Fruit fly (Drosophila melanogaster) whole organism, wandering third instar larva: ENCODE measurements around the gene NdufV3.

Experiments used
- Abd-B ChIP-seq: fragments of >200 bp; optimal IDR thresholded peaks from 2 replicates; lab custom pipeline; 2017; ENCODE audit warnings: missing biosample characterization, missing genetic modification characterization
- CG32264 ChIP-seq: fragments of 200-800 bp; sonication (Bioruptor generic); optimal IDR thresholded peaks from 2 replicates; lab custom pipeline; 2016; ENCODE audit warnings: missing biosample characterization, missing genetic modification characterization
- CG9705 ChIP-seq: fragments of 200-800 bp; sonication (Bioruptor generic); optimal IDR thresholded peaks from 2 replicates; lab custom pipeline; 2018; ENCODE audit warnings: missing biosample characterization, mild to moderate bottlenecking, missing genetic modification characterization
- CrebA ChIP-seq: fragments of 200-800 bp; sonication (Bioruptor generic); optimal IDR thresholded peaks from 2 replicates; lab custom pipeline; 2016; ENCODE audit warnings: missing biosample characterization, mild to moderate bottlenecking, missing genetic modification characterization, borderline replicate concordance
- Dfd ChIP-seq: fragments of >200 bp; optimal IDR thresholded peaks from 2 replicates; lab custom pipeline; 2017; ENCODE audit warnings: missing biosample characterization, missing genetic modification characterization
- Dif ChIP-seq: fragments of 200-275, 200-300 bp; sonication (Bioruptor generic); optimal IDR thresholded peaks from 2 replicates; lab custom pipeline; 2018; ENCODE audit warnings: missing biosample characterization, missing genetic modification characterization; ENCODE audit not compliant: partially characterized antibody
- GATAd ChIP-seq: sonication (Bioruptor generic); optimal IDR thresholded peaks from 2 replicates; lab custom pipeline; 2016; ENCODE audit warnings: missing biosample characterization, missing genetic modification characterization
- HLH106 ChIP-seq: fragments of 200-800 bp; optimal IDR thresholded peaks from 3 replicates; lab custom pipeline; 2019; ENCODE audit warnings: missing biosample characterization, mild to moderate bottlenecking, missing genetic modification characterization, moderate library complexity
- Hnf4 ChIP-seq: fragments of 200-800 bp; sonication (Bioruptor generic); optimal IDR thresholded peaks from 2 replicates; lab custom pipeline; 2016; ENCODE audit warnings: missing biosample characterization, mild to moderate bottlenecking, missing genetic modification characterization
- Hr78 ChIP-seq: fragments of >200 bp; optimal IDR thresholded peaks from 2 replicates; lab custom pipeline; 2017; ENCODE audit warnings: missing biosample characterization, missing genetic modification characterization
- Hr83 ChIP-seq: fragments of 200-300 bp; sonication (Bioruptor generic); optimal IDR thresholded peaks from 2 replicates; lab custom pipeline; 2016; ENCODE audit warnings: missing biosample characterization, mild to moderate bottlenecking, missing genetic modification characterization, moderate library complexity; ENCODE audit not compliant: poor library complexity, severe bottlenecking
- Jra ChIP-seq: sonication (Bioruptor generic); optimal IDR thresholded peaks from 2 replicates; lab custom pipeline; 2016; ENCODE audit warnings: missing biosample characterization, missing genetic modification characterization
- Mio ChIP-seq: sonication (Bioruptor generic); optimal IDR thresholded peaks from 2 replicates; lab custom pipeline; 2016; ENCODE audit warnings: missing biosample characterization, missing genetic modification characterization
- Myc ChIP-seq: fragments of >200 bp; optimal IDR thresholded peaks from 2 replicates; lab custom pipeline; 2017
- N ChIP-seq: fragments of >200 bp; optimal IDR thresholded peaks from 2 replicates; lab custom pipeline; 2018; ENCODE audit warnings: missing biosample characterization, missing external identifiers, missing genetic modification characterization
- OdsH ChIP-seq: fragments of 200-800 bp; sonication (Bioruptor generic); optimal IDR thresholded peaks from 2 replicates; lab custom pipeline; 2016; ENCODE audit warnings: missing biosample characterization, mild to moderate bottlenecking, missing genetic modification characterization
- Rel ChIP-seq, 2 experiments: fragments of 200-800 bp; sonication (Bioruptor generic) in 1 of 2; optimal IDR thresholded peaks; 2 replicates in 1 of 2; 3 replicates in 1 of 2; lab custom pipeline; 2016 to 2019; ENCODE audit warnings: mild to moderate bottlenecking in 2 of 2, missing biosample characterization in 2 of 2, missing genetic modification characterization in 2 of 2, moderate library complexity in 1 of 2
- Sp1 ChIP-seq: fragments of 200-800 bp; sonication (Bioruptor generic); optimal IDR thresholded peaks from 3 replicates; lab custom pipeline; 2019; ENCODE audit warnings: missing biosample characterization, mild to moderate bottlenecking, missing genetic modification characterization, moderate library complexity
- Vsx2 ChIP-seq: fragments of 200-300, 225-300 bp; sonication (Bioruptor generic); optimal IDR thresholded peaks from 2 replicates; lab custom pipeline; 2018; ENCODE audit warnings: missing biosample characterization, missing genetic modification characterization; ENCODE audit not compliant: partially characterized antibody
- br ChIP-seq: fragments of 200-800 bp; sonication (Bioruptor generic); optimal IDR thresholded peaks from 2 replicates; lab custom pipeline; 2016; ENCODE audit warnings: missing biosample characterization, missing genetic modification characterization
- brk ChIP-seq: fragments of 200-800 bp; sonication (Bioruptor generic); optimal IDR thresholded peaks from 2 replicates; lab custom pipeline; 2016; ENCODE audit warnings: missing biosample characterization, mild to moderate bottlenecking, missing genetic modification characterization
- dl ChIP-seq, 2 experiments: fragments of 175-275, 200-275 bp in 1 of 2; fragments of 200-275 bp in 1 of 2; sonication (Bioruptor generic); optimal IDR thresholded peaks; lab custom pipeline; 2018; ENCODE audit warnings: mild to moderate bottlenecking in 2 of 2, missing biosample characterization in 2 of 2, missing genetic modification characterization in 2 of 2, moderate library complexity in 2 of 2; ENCODE audit not compliant: partially characterized antibody in 2 of 2, insufficient read depth in 1 of 2
- dmrt93B ChIP-seq: fragments of 200-800 bp; sonication (Bioruptor generic); optimal IDR thresholded peaks from 2 replicates; lab custom pipeline; 2018; ENCODE audit warnings: missing biosample characterization, mild to moderate bottlenecking, missing genetic modification characterization
- dsf ChIP-seq: sonication (Bioruptor generic); optimal IDR thresholded peaks from 2 replicates; lab custom pipeline; 2016; ENCODE audit warnings: missing biosample characterization, missing genetic modification characterization, borderline replicate concordance
- ey ChIP-seq: fragments of 200-800 bp; sonication (Bioruptor generic); optimal IDR thresholded peaks from 2 replicates; lab custom pipeline; 2016; ENCODE audit warnings: missing biosample characterization, missing genetic modification characterization
- foxo ChIP-seq, 2 experiments: fragments of 200-800 bp; sonication (Bioruptor generic); optimal IDR thresholded peaks; 2 replicates in 1 of 2; 3 replicates in 1 of 2; lab custom pipeline; 2016 to 2017; ENCODE audit warnings: missing biosample characterization in 2 of 2, missing genetic modification characterization in 2 of 2
- fru ChIP-seq: fragments of 200-800 bp; sonication (Bioruptor generic); optimal IDR thresholded peaks from 3 replicates; lab custom pipeline; 2016; ENCODE audit warnings: missing biosample characterization, mild to moderate bottlenecking, missing genetic modification characterization
- h ChIP-seq: fragments of 200-800 bp; sonication (Bioruptor generic); optimal IDR thresholded peaks from 3 replicates; lab custom pipeline; 2016; ENCODE audit warnings: missing biosample characterization, mild to moderate bottlenecking, missing genetic modification characterization
- jim ChIP-seq: fragments of 175-275, 200-325 bp; sonication (Bioruptor generic); optimal IDR thresholded peaks from 2 replicates; lab custom pipeline; 2016; ENCODE audit warnings: missing biosample characterization, mild to moderate bottlenecking, missing genetic modification characterization
- lola ChIP-seq: fragments of >200 bp; optimal IDR thresholded peaks from 2 replicates; lab custom pipeline; 2017; ENCODE audit warnings: missing biosample characterization, missing genetic modification characterization
- pan ChIP-seq: fragments of >200 bp; optimal IDR thresholded peaks from 2 replicates; lab custom pipeline; 2017
- psq ChIP-seq: fragments of 200-800 bp; sonication (Bioruptor generic); optimal IDR thresholded peaks from 3 replicates; lab custom pipeline; 2017; ENCODE audit warnings: missing biosample characterization, mild to moderate bottlenecking, missing genetic modification characterization, moderate library complexity
- rgr ChIP-seq: fragments of 200-800 bp; sonication (Bioruptor generic); optimal IDR thresholded peaks from 3 replicates; lab custom pipeline; 2016; ENCODE audit warnings: missing biosample characterization, mild to moderate bottlenecking, missing genetic modification characterization
- sage ChIP-seq: fragments of 200-800 bp; sonication (Bioruptor generic); optimal IDR thresholded peaks from 2 replicates; lab custom pipeline; 2016; ENCODE audit warnings: missing biosample characterization, mild to moderate bottlenecking, missing genetic modification characterization
- sv ChIP-seq: fragments of 200-800 bp; sonication (Bioruptor generic); optimal IDR thresholded peaks from 3 replicates; lab custom pipeline; 2016; ENCODE audit warnings: missing biosample characterization, missing genetic modification characterization
- tai ChIP-seq: sonication (Bioruptor generic); optimal IDR thresholded peaks from 2 replicates; lab custom pipeline; 2016; ENCODE audit warnings: missing biosample characterization, missing genetic modification characterization
- usp ChIP-seq: fragments of >200 bp; optimal IDR thresholded peaks from 2 replicates; lab custom pipeline; 2017; ENCODE audit warnings: missing biosample characterization, missing genetic modification characterization
- woc ChIP-seq: sonication (Bioruptor generic); optimal IDR thresholded peaks from 2 replicates; lab custom pipeline; 2016; ENCODE audit warnings: missing biosample characterization, mild to moderate bottlenecking, missing genetic modification characterization

The NdufV3 gene

DNA sequence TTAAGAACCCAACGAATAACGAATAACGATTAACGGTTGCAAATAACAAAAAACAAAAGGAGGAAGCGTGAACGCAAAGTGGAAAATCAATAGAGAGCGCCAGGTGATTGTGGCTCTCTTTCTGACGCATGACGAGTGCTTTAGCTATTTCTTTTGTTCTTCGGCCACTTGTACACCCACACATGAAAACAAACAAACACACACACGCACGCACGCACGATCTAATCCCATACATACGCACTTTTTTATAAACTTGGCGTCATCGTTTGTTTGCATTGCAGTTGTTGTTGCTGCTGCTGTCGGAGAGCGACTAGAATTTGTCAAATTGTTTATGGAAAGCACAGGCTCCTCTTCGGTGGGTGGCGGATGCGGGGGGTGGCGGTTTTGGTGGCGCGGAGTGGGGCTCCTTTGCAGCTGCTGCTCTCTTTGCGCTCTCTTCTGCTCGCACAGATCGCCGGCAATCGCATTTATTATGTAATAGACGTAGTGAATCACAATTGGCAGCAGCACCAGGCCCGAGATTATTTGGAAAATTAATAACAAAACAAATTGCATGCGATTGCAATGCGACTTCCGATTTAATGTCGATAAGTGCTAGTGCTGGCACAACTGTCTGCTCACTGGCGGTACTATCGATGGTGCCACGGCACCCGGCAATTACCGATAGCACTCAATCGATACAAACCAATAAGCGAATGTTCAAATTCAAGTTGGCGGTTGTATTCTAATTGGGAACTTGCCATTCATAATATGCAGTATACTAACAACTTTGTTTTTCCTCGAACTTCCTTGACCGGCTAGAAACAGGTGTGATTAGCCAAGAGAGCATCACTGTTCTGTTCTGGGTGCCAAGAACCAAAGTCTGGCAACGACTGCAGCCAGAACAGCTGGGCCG, 10.6 kb upstream of the NdufV3 start:
- no peak for TF ChIP-seq Dfd
- peak; percentile 91 for TF ChIP-seq Myc (lab: Kevin White, UChicago)
- no peak for TF ChIP-seq brk (GFP tag; lab: Kevin White, UChicago)
- no peak for TF ChIP-seq CG9705 (GFP tag; lab: Kevin White, UChicago)
- peak; percentile 20 for TF ChIP-seq br (GFP tag; lab: Kevin White, UChicago)
- TF ChIP-seq pan (lab: Kevin White, UChicago) = no peak
- no peak for TF ChIP-seq usp (GFP tag; lab: Kevin White, UChicago)
- no peak for TF ChIP-seq Vsx2 (GFP tag; lab: Kevin White, UChicago)
- TF ChIP-seq lola (GFP tag; lab: Kevin White, UChicago) = no peak
- TF ChIP-seq GATAd (GFP tag; lab: Kevin White, UChicago) = peak; percentile 20
- TF ChIP-seq sv = no peak
- no peak for TF ChIP-seq CrebA (GFP tag; lab: Kevin White, UChicago)
- peak; percentile 3 for TF ChIP-seq Sp1
- no peak for TF ChIP-seq dsf
- TF ChIP-seq Rel (GFP tag; optimal IDR thresholded peaks at IDR 0.05; lab: Kevin White, UChicago) = no peak
- TF ChIP-seq Rel (tag; optimal IDR thresholded peaks at IDR 0.05; lab: Kevin White, UChicago) = peak; percentile 4
- peak; percentile 95 for TF ChIP-seq psq (GFP tag; lab: Kevin White, UChicago)
- no peak for TF ChIP-seq Hr78 (GFP tag; lab: Kevin White, UChicago)
- no peak for TF ChIP-seq dl (GFP tag; optimal IDR thresholded peaks at IDR 0.05; lab: Kevin White, UChicago; ENCODE audit: insufficient read depth in 1 of 2, partially characterized antibody in 2 of 2)
- TF ChIP-seq tai (GFP tag; lab: Kevin White, UChicago) = no peak
- TF ChIP-seq Dif = no peak
- peak; percentile 53 for TF ChIP-seq HLH106 (tag; lab: Kevin White, UChicago)
- no peak for TF ChIP-seq Abd-B (GFP tag; lab: Kevin White, UChicago)
- peak; percentile 74 for TF ChIP-seq woc (GFP tag; lab: Kevin White, UChicago)
- TF ChIP-seq h = peak; percentile 78
- no peak for TF ChIP-seq N (GFP tag; lab: Kevin White, UChicago)
- no peak for TF ChIP-seq sage (GFP tag; lab: Kevin White, UChicago)
- peak; percentile 52 for TF ChIP-seq rgr (GFP tag; lab: Kevin White, UChicago)
- TF ChIP-seq Hnf4 (GFP tag; lab: Kevin White, UChicago) = no peak
- no peak for TF ChIP-seq Mio (GFP tag; lab: Kevin White, UChicago)
- peak; percentile 9 for TF ChIP-seq OdsH (GFP tag; lab: Kevin White, UChicago)
- TF ChIP-seq Hr83 (GFP tag; lab: Kevin White, UChicago) = peak; percentile 22
- TF ChIP-seq ey = peak; percentile 50
- no peak for TF ChIP-seq CG32264 (GFP tag; lab: Kevin White, UChicago)
- TF ChIP-seq dmrt93B (GFP tag; lab: Kevin White, UChicago) = no peak
- peak; percentile 52 for TF ChIP-seq Jra (GFP tag; lab: Kevin White, UChicago)
- TF ChIP-seq jim (GFP tag; lab: Kevin White, UChicago) = no peak
- peak in 1 of 2 experiments; percentile 65 for TF ChIP-seq foxo (GFP tag; optimal IDR thresholded peaks at IDR 0.05; lab: Kevin White, UChicago)
- TF ChIP-seq fru (GFP tag; lab: Kevin White, UChicago) = peak; percentile 38
- TF ChIP-seq, all 38 proteins: peak for 16

DNA sequence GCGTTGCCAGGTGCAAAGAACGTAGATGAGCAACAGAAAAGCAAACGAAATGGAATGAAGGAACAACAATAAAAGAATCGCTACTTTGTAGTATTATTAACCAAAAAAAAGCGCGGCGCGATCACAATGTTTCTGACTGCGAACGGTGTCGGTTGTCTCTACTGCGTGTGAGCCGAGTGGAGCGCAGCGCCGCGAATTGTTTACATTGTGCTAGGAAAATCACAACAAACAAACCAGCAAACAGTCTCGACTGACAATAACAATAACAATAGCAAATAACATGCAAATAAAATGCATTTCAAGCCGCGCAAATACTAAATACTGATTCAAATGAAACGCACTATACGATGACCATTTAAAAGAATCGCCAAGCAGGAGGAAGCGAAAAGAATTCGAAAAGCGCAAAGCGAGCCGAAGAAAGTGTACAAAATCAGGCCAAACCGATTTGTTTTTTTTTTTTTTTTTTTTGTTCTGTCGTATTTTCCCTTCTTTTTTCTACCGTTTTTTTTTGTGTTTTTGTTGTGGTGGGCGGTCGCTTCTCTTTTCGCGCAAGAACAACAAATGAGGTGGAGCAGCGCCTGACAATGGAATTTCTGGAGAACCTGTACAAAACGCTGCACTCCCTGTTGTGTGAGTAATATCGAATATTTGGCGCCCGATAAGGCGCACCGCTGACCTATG, 9.8 kb upstream of the NdufV3 start, which contains the start of the genes CG34348 and Kap3:
CG34348 (plus strand) TSS at position 6 of the 681 bp plus-strand sequence.
Kap3 (minus strand) TSS at position 217 of the 681 bp plus-strand sequence.
- peak; percentile 29 for TF ChIP-seq woc (GFP tag; lab: Kevin White, UChicago)
- peak; percentile 9 for TF ChIP-seq Dif
- TF ChIP-seq psq (GFP tag; lab: Kevin White, UChicago) = peak; percentile 75
- no peak for TF ChIP-seq ey
- TF ChIP-seq CG32264 (GFP tag; lab: Kevin White, UChicago) = no peak
- no peak for TF ChIP-seq jim (GFP tag; lab: Kevin White, UChicago)
- TF ChIP-seq dsf = no peak
- TF ChIP-seq h = peak; percentile 15
- TF ChIP-seq, all 38 proteins: peak for 4
